Fruit fly (Drosophila melanogaster): Measurements from ENCODE around the gene knk.

DNA sequence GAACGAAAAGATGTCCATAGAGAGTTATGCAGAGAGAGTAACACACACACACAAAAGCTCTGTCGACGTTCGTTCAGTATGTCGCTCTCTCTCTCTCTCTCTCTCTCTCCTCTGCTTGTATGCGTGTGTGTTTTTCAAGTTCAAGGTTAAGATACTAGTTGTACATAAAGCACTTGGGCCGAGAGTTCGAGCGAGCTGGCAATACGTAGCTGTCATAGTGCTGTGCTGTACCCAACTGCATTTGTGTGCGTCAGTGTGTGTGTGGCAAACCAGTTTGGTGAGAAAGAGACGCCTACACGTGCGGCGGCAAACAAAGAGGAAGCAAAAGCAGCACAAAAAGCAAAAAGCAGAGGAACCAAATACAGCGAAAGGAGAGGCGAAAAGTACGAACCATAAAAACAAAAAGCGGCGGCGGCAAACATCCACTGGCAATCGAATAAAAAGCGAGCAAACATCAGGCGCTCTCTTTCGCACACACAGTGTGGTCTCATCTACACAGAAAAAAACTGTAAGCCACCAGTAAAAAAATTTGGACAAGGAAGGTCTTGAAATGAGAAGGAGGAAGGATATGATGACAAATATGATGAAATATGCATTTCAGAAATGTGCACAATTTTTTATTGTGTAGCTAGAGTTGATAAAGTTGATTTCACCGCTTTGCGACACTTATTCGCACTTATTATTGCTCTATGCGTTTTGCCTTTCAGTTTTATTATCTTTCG, 38.1 kb downstream of the knk start:
- TF ChIP-seq h (optimal IDR thresholded peaks at IDR 0.05) = no peak
- no peak for TF ChIP-seq Sin3A (optimal IDR thresholded peaks at IDR 0.05)
